Fruit fly (Drosophila melanogaster) whole organism, prepupa: Measurements from ENCODE around the gene tral.

Source experiments
- CG11294 ChIP-seq: fragments of 200-800 bp; sonication (Bioruptor generic); IDR thresholded peaks from 2 replicates; pipeline ENCODE4 v1.3.6; 2022; ENCODE audit warnings: missing biosample characterization, missing genetic modification characterization
- CG34406 ChIP-seq: fragments of 200-800 bp; sonication (Bioruptor generic); optimal IDR thresholded peaks from 3 replicates; lab custom pipeline; 2016; ENCODE audit warnings: missing biosample characterization, missing genetic modification characterization
- CG6276 ChIP-seq: fragments of 200-800 bp; sonication (Bioruptor generic); optimal IDR thresholded peaks from 2 replicates; lab custom pipeline; 2017; ENCODE audit warnings: missing biosample characterization, mild to moderate bottlenecking, missing genetic modification characterization
- CG6792 ChIP-seq: fragments of 200-800 bp; sonication (Bioruptor generic); optimal IDR thresholded peaks from 3 replicates; lab custom pipeline; 2016; ENCODE audit warnings: missing biosample characterization, missing genetic modification characterization
- CG6854 ChIP-seq: fragments of 200-800 bp; sonication (Bioruptor generic); optimal IDR thresholded peaks from 2 replicates; lab custom pipeline; 2017; ENCODE audit warnings: missing biosample characterization, mild to moderate bottlenecking, missing genetic modification characterization
- CG7368 ChIP-seq: fragments of 200-800 bp; sonication (Bioruptor generic); optimal IDR thresholded peaks from 3 replicates; lab custom pipeline; 2016; ENCODE audit warnings: missing biosample characterization, missing genetic modification characterization
- CG8319 ChIP-seq: fragments of 200-800 bp; sonication (Bioruptor generic); optimal IDR thresholded peaks from 3 replicates; lab custom pipeline; 2016; ENCODE audit warnings: missing biosample characterization, missing genetic modification characterization
- CG8632 ChIP-seq: fragments of 200-800 bp; sonication (Bioruptor generic); optimal IDR thresholded peaks from 3 replicates; lab custom pipeline; 2016; ENCODE audit warnings: missing biosample characterization, missing genetic modification characterization
- CG9139 ChIP-seq: fragments of 200-800 bp; sonication (Bioruptor generic); optimal IDR thresholded peaks from 3 replicates; lab custom pipeline; 2017; ENCODE audit warnings: missing biosample characterization, mild to moderate bottlenecking, missing genetic modification characterization
- Eip75B ChIP-seq: fragments of 200-800 bp; sonication (Bioruptor generic); optimal IDR thresholded peaks from 3 replicates; lab custom pipeline; 2016; ENCODE audit warnings: missing biosample characterization, missing genetic modification characterization
- Eip78C ChIP-seq: fragments of 200-800 bp; sonication (Bioruptor generic); peaks from one replicate; lab custom pipeline; 2016; ENCODE audit warnings: missing biosample characterization, missing genetic modification characterization
- Eip93F ChIP-seq: fragments of 200-800 bp; sonication (Bioruptor generic); optimal IDR thresholded peaks from 2 replicates; lab custom pipeline; 2016; ENCODE audit warnings: missing biosample characterization, mild to moderate bottlenecking, missing genetic modification characterization
- Ets21C ChIP-seq: fragments of 200-800 bp; sonication (Bioruptor generic); optimal IDR thresholded peaks from 3 replicates; lab custom pipeline; 2016; ENCODE audit warnings: missing biosample characterization, missing genetic modification characterization
- Gug ChIP-seq: fragments of 200-800 bp; sonication (Bioruptor generic); IDR thresholded peaks from 2 replicates; pipeline ENCODE4 v1.3.6; 2022; ENCODE audit warnings: missing biosample characterization, missing genetic modification characterization
- Hr4 ChIP-seq: fragments of 200-800 bp; sonication (Bioruptor generic); optimal IDR thresholded peaks from 3 replicates; lab custom pipeline; 2016; ENCODE audit warnings: missing biosample characterization, missing genetic modification characterization
- Lpt ChIP-seq: fragments of 200-800 bp; sonication (Bioruptor generic); optimal IDR thresholded peaks from 3 replicates; lab custom pipeline; 2016; ENCODE audit warnings: missing biosample characterization, missing genetic modification characterization
- Met ChIP-seq: fragments of 200-800 bp; sonication (Bioruptor generic); optimal IDR thresholded peaks from 3 replicates; lab custom pipeline; 2016; ENCODE audit warnings: missing biosample characterization, missing genetic modification characterization
- Sox14 ChIP-seq: fragments of 200-800 bp; sonication (Bioruptor generic); optimal IDR thresholded peaks from 3 replicates; lab custom pipeline; 2016; ENCODE audit warnings: missing biosample characterization, missing genetic modification characterization
- achi ChIP-seq: fragments of 200-800 bp; sonication (Bioruptor generic); optimal IDR thresholded peaks from 3 replicates; lab custom pipeline; 2016; ENCODE audit warnings: missing biosample characterization, missing genetic modification characterization
- acj6 ChIP-seq: fragments of 200-800 bp; sonication (Bioruptor generic); optimal IDR thresholded peaks from 3 replicates; lab custom pipeline; 2016; ENCODE audit warnings: missing biosample characterization, missing genetic modification characterization
- cyc ChIP-seq: fragments of 200-800 bp; sonication (Bioruptor generic); optimal IDR thresholded peaks from 3 replicates; lab custom pipeline; 2016; ENCODE audit warnings: missing biosample characterization, missing genetic modification characterization
- dsx ChIP-seq: fragments of 200-800 bp; optimal IDR thresholded peaks from 3 replicates; lab custom pipeline; 2019; ENCODE audit warnings: missing biosample characterization, mild to moderate bottlenecking, missing genetic modification characterization, moderate library complexity; ENCODE audit not compliant: poor library complexity, severe bottlenecking
- eg ChIP-seq: fragments of 200-800 bp; sonication (Bioruptor generic); IDR thresholded peaks from 3 replicates; pipeline ENCODE4 v1.3.6; 2022; ENCODE audit warnings: missing biosample characterization, missing genetic modification characterization
- esn ChIP-seq: fragments of 200-800 bp; sonication (Bioruptor generic); optimal IDR thresholded peaks from 2 replicates; lab custom pipeline; 2016; ENCODE audit warnings: missing biosample characterization, mild to moderate bottlenecking, missing genetic modification characterization, moderate library complexity
- fd59A ChIP-seq: fragments of 200-800 bp; sonication (Bioruptor generic); optimal IDR thresholded peaks from 2 replicates; lab custom pipeline; 2017; ENCODE audit warnings: missing biosample characterization, mild to moderate bottlenecking, missing genetic modification characterization, missing genetic modification reagents
- fkh ChIP-seq: fragments of 200-800 bp; sonication (Bioruptor generic); optimal IDR thresholded peaks from 3 replicates; lab custom pipeline; 2017; ENCODE audit warnings: missing biosample characterization, mild to moderate bottlenecking, missing genetic modification characterization, moderate library complexity
- salr ChIP-seq, 2 experiments: fragments of 200-800 bp; sonication (Bioruptor generic); optimal IDR thresholded peaks; 3 replicates each; lab custom pipeline; 2016 to 2018; ENCODE audit warnings: missing biosample characterization in 2 of 2, missing genetic modification characterization in 2 of 2, mild to moderate bottlenecking in 1 of 2
- spab ChIP-seq: fragments of 200-800 bp; sonication (Bioruptor generic); optimal IDR thresholded peaks from 2 replicates; lab custom pipeline; 2017; ENCODE audit warnings: missing biosample characterization, mild to moderate bottlenecking, missing genetic modification characterization, missing genetic modification reagents
- ss ChIP-seq, 2 experiments: fragments of 200-800 bp; sonication (Bioruptor generic); optimal IDR thresholded peaks; 2 replicates in 1 of 2; 3 replicates in 1 of 2; lab custom pipeline; 2017 to 2018; ENCODE audit warnings: mild to moderate bottlenecking in 2 of 2, missing biosample characterization in 2 of 2, missing genetic modification characterization in 2 of 2, moderate library complexity in 1 of 2
- svp ChIP-seq: fragments of 200-800 bp; sonication (Bioruptor generic); peaks from one replicate; lab custom pipeline; 2016; ENCODE audit warnings: missing biosample characterization, missing genetic modification characterization
- topi ChIP-seq: fragments of 200-800 bp; sonication (Bioruptor generic); optimal IDR thresholded peaks from 3 replicates; lab custom pipeline; 2016; ENCODE audit warnings: missing biosample characterization, missing genetic modification characterization
- vri ChIP-seq: fragments of 200-800 bp; sonication (Bioruptor generic); optimal IDR thresholded peaks from 3 replicates; lab custom pipeline; 2016; ENCODE audit warnings: missing biosample characterization, mild to moderate bottlenecking, missing genetic modification characterization

Gene tral

DNA sequence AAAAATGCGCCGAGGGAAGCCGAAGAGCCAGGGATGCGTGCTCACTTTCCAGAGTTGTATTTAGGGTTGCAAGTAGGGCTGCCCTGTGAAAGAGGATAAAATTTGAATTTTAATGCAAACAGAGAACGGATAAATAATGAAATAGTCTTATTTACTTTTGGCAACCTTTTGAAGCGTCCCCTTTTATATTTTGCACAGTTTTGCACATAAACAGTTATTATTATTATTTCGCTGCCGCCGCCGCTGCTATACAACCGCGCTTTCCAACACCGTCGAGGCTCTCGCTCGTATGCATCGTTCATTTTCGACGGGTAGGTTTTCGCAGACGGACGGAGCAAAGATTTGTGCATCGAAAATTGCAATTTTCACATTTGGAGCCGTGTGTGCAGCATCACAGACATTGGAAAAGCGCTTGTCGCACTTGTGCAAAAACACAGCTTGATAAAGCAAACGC lies at the start of gene tral, which contains the start of gene sti (continued):
- TF ChIP-seq Eip78C: no peak
- no peak for TF ChIP-seq svp (GFP tag; lab: Kevin White, UChicago)
- no peak for TF ChIP-seq spab (GFP tag; lab: Kevin White, UChicago)
- peak; percentile 29 for TF ChIP-seq CG9139 (GFP tag; lab: Kevin White, UChicago)
- peak; percentile 53 for TF ChIP-seq fd59A
- TF ChIP-seq CG7368 (GFP tag; lab: Kevin White, UChicago): peak; percentile 67
- peak; percentile 27; the same call in 1 of the 2 replicates for TF ChIP-seq CG11294 (GFP tag; lab: Robert Waterston, UW)
- no peak for TF ChIP-seq vri (GFP tag; lab: Kevin White, UChicago)

dm6 chr3L:12465229-12465628 lies 49.6 kb upstream of the tral start:
- TF ChIP-seq ss (GFP tag; optimal IDR thresholded peaks at IDR 0.05; lab: Kevin White, UChicago): no peak
- peak; percentile 47 for TF ChIP-seq cyc (GFP tag; lab: Kevin White, UChicago)
- TF ChIP-seq Eip78C: peak; percentile 64
- TF ChIP-seq achi: no peak
- TF ChIP-seq topi (GFP tag; lab: Kevin White, UChicago): peak; percentile 31

DNA sequence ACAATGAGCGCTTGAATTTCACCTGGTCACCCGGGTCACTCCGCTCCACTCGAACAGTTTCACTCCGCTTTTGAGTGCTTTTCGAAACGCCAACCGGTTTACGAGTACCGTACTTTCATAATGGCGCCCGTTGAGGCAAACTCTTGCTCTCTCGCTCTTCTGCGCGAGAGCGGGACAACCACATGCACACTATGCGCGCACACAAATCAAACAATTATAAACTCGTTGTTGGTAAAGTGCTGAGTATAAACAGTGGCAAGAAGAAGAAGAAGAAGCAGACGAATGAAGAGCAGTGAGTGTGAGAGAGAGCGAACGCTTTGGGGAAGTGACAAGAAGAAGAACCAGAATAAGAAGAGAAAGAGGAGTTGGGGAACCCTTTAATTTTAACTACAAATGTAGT lies 46.8 kb upstream of the tral start, which contains the start of gene eyg:
TSS of gene eyg (minus strand) at position 6 of the 400 bp plus-strand sequence.
- TF ChIP-seq CG8632 (GFP tag; lab: Kevin White, UChicago) (peak; percentile 12), esn (peak; percentile 22), Eip78C (peak; percentile 37), salr (GFP tag; optimal IDR thresholded peaks at IDR 0.05; lab: Kevin White, UChicago) (peak in 1 of 2 experiments; percentile 38), Eip75B (GFP tag; lab: Kevin White, UChicago) (no peak), CG6792 (GFP tag; lab: Kevin White, UChicago) (peak; percentile 9), Eip93F (GFP tag; lab: Kevin White, UChicago) (no peak), fkh (GFP tag; lab: Kevin White, UChicago) (peak; percentile 100)

DNA sequence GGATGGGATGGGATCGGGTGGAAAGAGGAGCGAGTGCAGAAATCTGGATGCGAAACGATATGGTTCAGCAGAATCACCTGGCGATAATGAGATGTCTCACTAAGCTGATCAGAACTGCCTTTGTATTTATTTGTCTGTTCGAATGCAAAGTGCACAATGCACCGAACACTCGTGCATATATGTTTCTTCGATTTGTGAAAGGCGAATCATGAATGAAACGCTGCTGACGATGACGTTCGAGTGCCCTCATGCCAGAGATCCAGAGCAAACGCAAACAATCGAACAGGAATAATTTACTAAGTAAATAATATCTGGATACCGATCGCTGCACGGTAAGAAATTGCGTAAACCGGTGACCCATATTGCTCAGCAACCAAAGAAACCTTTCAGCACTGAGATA lies 45.2 kb upstream of the tral start, which contains the start of gene CG32102:
TSS of gene CG32102 (minus strand) at position 101 of the 400 bp plus-strand sequence.
- TF ChIP-seq Gug (GFP tag; lab: Robert Waterston, UW) (no peak), Sox14 (no peak), vri (GFP tag; lab: Kevin White, UChicago) (no peak)

DNA sequence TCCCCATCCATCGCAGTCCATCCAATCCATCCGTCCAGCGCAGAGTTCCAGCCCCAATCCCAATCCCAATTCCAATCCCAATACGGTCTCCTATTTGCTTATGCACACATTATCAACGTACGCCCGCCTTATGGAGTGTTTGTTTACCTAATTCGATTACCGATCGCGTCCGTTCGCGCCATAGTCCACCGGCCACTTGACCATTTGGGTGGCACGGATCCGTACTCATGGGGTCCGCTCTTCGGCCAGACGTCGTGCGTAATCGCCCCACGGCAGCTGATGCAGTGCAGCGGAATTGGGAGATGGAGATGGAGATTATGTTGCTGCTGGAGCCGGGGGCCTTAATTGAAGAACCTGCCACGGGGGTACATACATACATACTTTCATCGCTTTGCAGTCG lies 44.4 kb upstream of the tral start:
- no peak for TF ChIP-seq dsx (GFP tag; lab: Kevin White, UChicago)
- no peak for TF ChIP-seq Ets21C (GFP tag; lab: Kevin White, UChicago)
- no peak for TF ChIP-seq eg (GFP tag; lab: Robert Waterston, UW)
- no peak for TF ChIP-seq CG6854 (GFP tag; lab: Kevin White, UChicago)
- no peak for TF ChIP-seq CG6276 (GFP tag; lab: Kevin White, UChicago)
- no peak for TF ChIP-seq fd59A
- no peak for TF ChIP-seq acj6 (GFP tag; lab: Kevin White, UChicago)
- no peak for TF ChIP-seq CG34406 (GFP tag; lab: Kevin White, UChicago)
- TF ChIP-seq esn: no peak
- TF ChIP-seq Met: no peak
- no peak for TF ChIP-seq CG8319
- no peak for TF ChIP-seq Hr4 (GFP tag; lab: Kevin White, UChicago)
- no peak for TF ChIP-seq CG7368 (GFP tag; lab: Kevin White, UChicago)

DNA sequence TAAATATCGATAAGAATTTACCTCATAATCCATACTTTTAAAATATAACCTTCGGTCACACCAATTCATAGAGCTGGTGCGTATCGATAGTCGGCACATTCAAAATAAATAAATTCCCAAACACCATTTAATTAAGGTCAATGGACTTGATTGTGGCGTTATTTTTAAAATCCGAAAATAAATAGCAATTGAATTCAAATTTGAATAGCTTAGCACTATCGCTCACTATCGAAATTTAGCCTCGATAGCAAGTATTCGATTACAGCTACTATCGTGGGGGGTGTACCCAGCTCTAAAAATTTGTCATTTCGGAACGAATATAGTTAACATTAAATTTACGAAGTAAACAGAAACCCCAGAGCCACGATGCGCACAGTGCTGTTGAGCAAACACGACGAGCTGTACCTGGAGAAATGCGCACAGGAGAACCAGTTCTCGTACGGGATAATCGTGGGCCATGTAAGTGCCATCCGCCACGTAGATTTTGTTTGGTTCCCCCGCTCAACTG lies 43.3 kb upstream of the tral start, which contains the start of gene CG10616:
TSS of gene CG10616 (plus strand) at position 258 of the 508 bp plus-strand sequence.
- no peak for TF ChIP-seq Lpt (GFP tag; lab: Kevin White, UChicago)
- TF ChIP-seq Sox14: no peak
- peak; percentile 11 for TF ChIP-seq esn
- TF ChIP-seq Eip78C: peak; percentile 56
- no peak for TF ChIP-seq fd59A
